Fruit fly (Drosophila melanogaster): ENCODE results near the gene Alp11.

The Alp11 gene

DNA sequence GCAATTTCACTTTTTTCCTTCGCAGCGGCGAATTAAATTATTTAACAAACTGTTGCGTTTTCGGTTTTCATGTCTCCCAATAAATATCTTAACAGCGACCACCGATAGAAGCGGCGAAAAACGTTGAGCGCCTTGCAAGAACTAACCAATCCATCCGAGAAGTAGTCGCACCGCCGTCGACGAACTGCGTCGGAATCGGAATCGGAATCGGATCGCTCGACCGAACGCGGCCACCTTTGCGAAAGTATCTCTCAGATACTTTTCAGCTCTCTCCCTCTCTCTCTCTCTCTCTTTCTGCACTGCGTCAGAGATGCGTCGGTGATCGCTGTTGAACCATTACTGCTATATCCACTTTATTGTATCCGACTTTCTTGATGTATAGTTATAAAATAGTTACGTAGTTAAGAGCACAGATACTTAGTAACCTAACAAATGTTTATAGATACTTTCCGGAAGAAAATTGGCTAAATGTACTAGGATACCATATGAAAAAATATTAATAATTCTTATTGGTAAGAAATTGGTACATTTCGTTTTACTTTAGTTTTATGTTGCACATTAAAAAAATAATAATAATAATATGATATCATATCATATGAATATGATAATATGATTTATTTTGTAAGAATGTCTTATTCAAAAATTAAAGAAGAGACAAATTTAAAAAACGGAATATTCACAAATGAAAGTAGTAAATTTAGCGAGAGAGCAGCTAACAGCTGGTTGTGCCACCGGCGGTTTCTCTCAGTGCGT is 6.1 kb downstream of the Alp11 start, which contains the start of gene Chsy (continued):
- TF ChIP-seq CG1024 (GFP tag; IDR thresholded peaks at IDR 0.05): peak; percentile 16; the same call in 1 of the 2 replicates
- TF ChIP-seq gsb-n (tag; optimal IDR thresholded peaks at IDR 0.05): no peak
- TF ChIP-seq CG12659 (GFP tag; optimal IDR thresholded peaks at IDR 0.05): no peak
- TF ChIP-seq CG6654 (GFP tag; optimal IDR thresholded peaks at IDR 0.05): no peak
- peak; percentile 93 for TF ChIP-seq zf30C (GFP tag; optimal IDR thresholded peaks at IDR 0.05)
- TF ChIP-seq CG9797 (GFP tag; optimal IDR thresholded peaks at IDR 0.05): no peak
- TF ChIP-seq CG3163 (GFP tag; optimal IDR thresholded peaks at IDR 0.05): no peak
- no peak for TF ChIP-seq ham (GFP tag; IDR thresholded peaks at IDR 0.05)
- no peak for TF ChIP-seq Tbp (GFP tag; optimal IDR thresholded peaks at IDR 0.05)
- TF ChIP-seq grau (tag; optimal IDR thresholded peaks at IDR 0.05): peak; percentile 21
- TF ChIP-seq Meics (GFP tag; optimal IDR thresholded peaks at IDR 0.05): no peak
- TF ChIP-seq Six4 (GFP tag; optimal IDR thresholded peaks at IDR 0.05): no peak
- TF ChIP-seq kah (GFP tag; optimal IDR thresholded peaks at IDR 0.05): no peak
- no peak for TF ChIP-seq Hmr (GFP tag; optimal IDR thresholded peaks at IDR 0.05)
- no peak for TF ChIP-seq br (optimal IDR thresholded peaks at IDR 0.05)
- TF ChIP-seq disco-r (GFP tag; optimal IDR thresholded peaks at IDR 0.05): no peak
- no peak for TF ChIP-seq fd96Cb (tag; optimal IDR thresholded peaks at IDR 0.05)
- 0 out of 3 replicates have a peak, but pooled peaks have one; percentile 5 for TF ChIP-seq Opbp (GFP tag; IDR thresholded peaks at IDR 0.05; ENCODE audit: partially characterized antibody)
- TF ChIP-seq tll (GFP tag; optimal IDR thresholded peaks at IDR 0.05): no peak
- TF ChIP-seq CG15269 (tag; optimal IDR thresholded peaks at IDR 0.05): peak; percentile 18
- TF ChIP-seq CG5245 (GFP tag; optimal IDR thresholded peaks at IDR 0.05): no peak
- TF ChIP-seq sim (GFP tag; IDR thresholded peaks at IDR 0.05): no peak
- no peak for TF ChIP-seq fru (optimal IDR thresholded peaks at IDR 0.05)
- 0 out of 2 replicates have a peak, but pooled peaks have one; percentile 37 for TF ChIP-seq vvl (GFP tag; IDR thresholded peaks at IDR 0.05)
- TF ChIP-seq CG16779 (GFP tag; IDR thresholded peaks at IDR 0.05): no peak
- TF ChIP-seq Xbp1 (GFP tag; optimal IDR thresholded peaks at IDR 0.05): no peak
- no peak for TF ChIP-seq Hr78 (GFP tag; optimal IDR thresholded peaks at IDR 0.05)
- TF ChIP-seq Antp (GFP tag; optimal IDR thresholded peaks at IDR 0.05): no peak
- TF ChIP-seq Ets65A (GFP tag): no peak
- TF ChIP-seq CG7786 (GFP tag; optimal IDR thresholded peaks at IDR 0.05): no peak
- TF ChIP-seq sens (GFP tag): peak; percentile 56
- TF ChIP-seq MTF-1 (GFP tag; optimal IDR thresholded peaks at IDR 0.05; ENCODE audit: borderline replicate concordance): no peak
- TF ChIP-seq mirr (GFP tag; optimal IDR thresholded peaks at IDR 0.05): no peak
- no peak for TF ChIP-seq ash1 (GFP tag; optimal IDR thresholded peaks at IDR 0.05)
- TF ChIP-seq CG5953 (GFP tag; IDR thresholded peaks at IDR 0.05): no peak
- TF ChIP-seq CG34376 (GFP tag; optimal IDR thresholded peaks at IDR 0.05): peak; percentile 21
- peak; percentile 49 for TF ChIP-seq CG18262 (tag; optimal IDR thresholded peaks at IDR 0.05)
- TF ChIP-seq Dfd (GFP tag; optimal IDR thresholded peaks at IDR 0.05): no peak
- TF ChIP-seq BEAF-32 (GFP tag; optimal IDR thresholded peaks at IDR 0.05): no peak
- TF ChIP-seq Bgb (GFP tag; IDR thresholded peaks at IDR 0.05; ENCODE audit: partially characterized antibody): 0 out of 2 replicates have a peak, but pooled peaks have one; percentile 10
- TF ChIP-seq dati (GFP tag; IDR thresholded peaks at IDR 0.05): no peak
- TF ChIP-seq Gsc (GFP tag; IDR thresholded peaks at IDR 0.05): no peak
- no peak for TF ChIP-seq CG13287 (GFP tag; IDR thresholded peaks at IDR 0.05; ENCODE audit: partially characterized antibody)
- no peak for TF ChIP-seq Dip2 (GFP tag; IDR thresholded peaks at IDR 0.05)
- TF ChIP-seq CG13894 (tag; optimal IDR thresholded peaks at IDR 0.05): no peak
- no peak for TF ChIP-seq twi (tag; optimal IDR thresholded peaks at IDR 0.05)
- no peak for TF ChIP-seq D19A (tag; optimal IDR thresholded peaks at IDR 0.05)
- TF ChIP-seq Bdp1 (GFP tag; optimal IDR thresholded peaks at IDR 0.05): no peak
- peak; percentile 78 for TF ChIP-seq Med (GFP tag)
- 0 out of 3 replicates have a peak, but pooled peaks have one; percentile 36 for TF ChIP-seq zfh1 (GFP tag; IDR thresholded peaks at IDR 0.05)

Data from whole organism, embryonic.